Worm (Caenorhabditis elegans) whole organism, L2 larva: Measurements from ENCODE around the gene angl-1.

Experiments used
- R02D3.7 ChIP-seq: fragments of 150-350 bp; optimal IDR thresholded peaks from 2 replicates; lab custom pipeline; 2014; ENCODE audit warnings: missing biosample characterization, missing genetic modification characterization
- aly-2 ChIP-seq: fragments of 150-350 bp; optimal IDR thresholded peaks from 2 replicates; lab custom pipeline; 2014; ENCODE audit warnings: missing biosample characterization, missing genetic modification characterization
- nhr-23 ChIP-seq: fragments of 150-350 bp; optimal IDR thresholded peaks from 2 replicates; lab custom pipeline; 2014; ENCODE audit warnings: missing biosample characterization, missing genetic modification reagents, missing genetic modification characterization
- nhr-25 ChIP-seq: fragments of 150-350 bp; sonication (generic microtip); optimal IDR thresholded peaks from 3 replicates; lab custom pipeline; 2014; ENCODE audit warnings: missing biosample characterization, missing genetic modification characterization
- nhr-77 ChIP-seq: fragments of 150-350 bp; optimal IDR thresholded peaks from 2 replicates; lab custom pipeline; 2014; ENCODE audit warnings: missing biosample characterization, missing genetic modification characterization
- unc-39 ChIP-seq: fragments of 150-350 bp; optimal IDR thresholded peaks from 2 replicates; lab custom pipeline; 2014; ENCODE audit warnings: missing biosample characterization, missing genetic modification characterization

DNA sequence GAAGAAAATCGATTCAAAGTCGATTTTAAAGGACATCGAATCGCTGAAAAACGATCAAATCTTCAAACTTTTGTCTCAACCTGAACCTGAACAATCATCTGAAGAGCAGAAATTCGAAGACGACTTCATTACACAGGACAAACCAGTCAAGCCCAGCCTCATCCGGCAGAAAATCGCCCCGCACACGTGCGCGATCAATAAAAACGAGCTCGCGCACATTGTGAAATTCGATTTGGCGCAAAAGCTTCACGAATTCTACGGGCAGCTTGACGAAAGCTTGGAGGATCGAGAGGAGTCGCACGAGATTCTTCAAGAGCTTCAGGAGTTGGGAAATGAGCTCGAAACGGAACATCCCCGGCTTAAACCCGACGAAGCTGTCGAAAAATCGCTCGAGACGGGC lies 13.8 kb upstream of the angl-1 start, which contains the start of gene W02H5.2:
- no peak for TF ChIP-seq nhr-25 (tag; lab: Kevin White, UChicago)
- no peak for TF ChIP-seq nhr-23 (tag; lab: Kevin White, UChicago)
- no peak for TF ChIP-seq aly-2 (tag; lab: Kevin White, UChicago)
- no peak for TF ChIP-seq nhr-77 (tag; lab: Kevin White, UChicago)
- TF ChIP-seq R02D3.7 (tag; lab: Kevin White, UChicago), result no peak
- TF ChIP-seq unc-39 (tag; lab: Kevin White, UChicago), result no peak
